Worm (Caenorhabditis elegans) whole organism, L3 larva: ENCODE measurements around the gene C52B9.4.

ENCODE experiments used
- ZK546.5 ChIP-seq: sonication (generic microtip); optimal IDR thresholded peaks from 2 replicates; lab custom pipeline; 2017; ENCODE audit warnings: missing biosample characterization, missing genetic modification characterization
- ceh-9 ChIP-seq: sonication (generic microtip); optimal IDR thresholded peaks from 2 replicates; lab custom pipeline; 2018; ENCODE audit warnings: missing biosample characterization, missing genetic modification characterization
- egl-27 ChIP-seq: sonication (generic microtip); optimal IDR thresholded peaks from 4 replicates; lab custom pipeline; 2017; ENCODE audit warnings: missing biosample characterization, missing genetic modification reagents, missing genetic modification characterization
- elt-2 ChIP-seq: sonication (generic microtip); optimal IDR thresholded peaks from 2 replicates; lab custom pipeline; 2016; ENCODE audit warnings: missing genetic modification reagents, mild to moderate bottlenecking, missing genetic modification characterization, missing compliant biosample characterization
- nhr-237 ChIP-seq: fragments of 150-350 bp; optimal IDR thresholded peaks from 2 replicates; lab custom pipeline; 2014; ENCODE audit warnings: missing biosample characterization, missing genetic modification characterization
- sea-2 ChIP-seq: fragments of 150-350 bp; sonication (generic microtip); optimal IDR thresholded peaks from 4 replicates; lab custom pipeline; 2014; ENCODE audit warnings: missing biosample characterization, missing genetic modification reagents, missing genetic modification characterization

DNA sequence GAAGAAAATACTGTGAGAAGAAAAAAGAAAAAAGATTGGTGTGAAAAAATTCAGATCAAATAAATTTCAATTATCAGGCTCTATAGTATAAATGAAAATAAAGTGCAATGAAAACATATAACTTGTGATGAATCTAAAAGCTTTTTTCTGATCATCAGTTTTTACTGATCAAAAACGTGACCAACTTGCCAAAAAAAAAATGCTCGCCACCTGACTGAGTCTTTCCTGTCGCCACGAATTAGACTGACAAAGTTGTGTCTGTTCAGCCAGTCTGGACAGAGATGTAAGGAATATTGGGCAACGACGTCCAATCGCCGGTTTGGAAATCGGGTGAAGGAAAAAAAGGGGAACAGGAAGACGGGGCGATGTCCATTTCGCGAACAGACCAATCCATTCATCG lies 41.0 kb upstream of the C52B9.4 start:
- no peak for TF ChIP-seq sea-2 (GFP tag; lab: Kevin White, UChicago)
- no peak for TF ChIP-seq elt-2 (tag; lab: Kevin White, UChicago)
- no peak for TF ChIP-seq ZK546.5 (tag; lab: Kevin White, UChicago)
- no peak for TF ChIP-seq nhr-237 (tag; lab: Kevin White, UChicago)
- TF ChIP-seq ceh-9 (tag; lab: Kevin White, UChicago): no peak
- no peak for TF ChIP-seq egl-27 (tag; lab: Kevin White, UChicago)
